Worm (Caenorhabditis elegans) whole organism, L4 larva: ENCODE data around the gene clh-1.
A peak's percentile ranks its signal among the peaks of the same experiment; 100 is the strongest.

Experiments
- F49E8.2 ChIP-seq: sonication (generic microtip); optimal IDR thresholded peaks from 2 replicates; lab custom pipeline; 2016; ENCODE audit warnings: missing compliant biosample characterization, mild to moderate bottlenecking, missing genetic modification characterization, borderline replicate concordance
- T20F7.1 ChIP-seq: fragments of 200-800 bp; sonication (Bioruptor generic); optimal IDR thresholded peaks from 2 replicates; lab custom pipeline; 2018; ENCODE audit warnings: mild to moderate bottlenecking, missing genetic modification characterization, missing compliant biosample characterization
- Y48G9A.11 ChIP-seq: fragments of 200-800 bp; sonication (Bioruptor generic); IDR thresholded peaks from 2 replicates; pipeline ENCODE4 v1.3.6; 2022; ENCODE audit warnings: missing genetic modification reagents, missing genetic modification characterization, missing compliant biosample characterization
- Y5F2A.4 ChIP-seq: fragments of 200-800 bp; sonication (Bioruptor generic); optimal IDR thresholded peaks from 2 replicates; lab custom pipeline; 2018; ENCODE audit warnings: mild to moderate bottlenecking, missing genetic modification characterization, missing compliant biosample characterization
- Y75B8A.6 ChIP-seq: fragments of 200-800 bp; sonication (Bioruptor generic); IDR thresholded peaks from 2 replicates; pipeline ENCODE4 v1.3.6; 2022; ENCODE audit warnings: missing genetic modification reagents, missing genetic modification characterization, missing compliant biosample characterization
- ZK337.2 ChIP-seq: fragments of 200-800 bp; sonication (Bioruptor generic); IDR thresholded peaks from 2 replicates; pipeline ENCODE4 v1.3.6; 2022; ENCODE audit warnings: missing genetic modification reagents, missing genetic modification characterization, missing compliant biosample characterization
- arid-1 ChIP-seq: fragments of 200-800 bp; sonication (Bioruptor generic); conservative IDR thresholded peaks from 2 replicates; pipeline ENCODE4 v1.3.6; 2022; ENCODE audit warnings: missing genetic modification reagents, missing genetic modification characterization, missing compliant biosample characterization
- attf-4 ChIP-seq: sonication (generic microtip); optimal IDR thresholded peaks from 3 replicates; lab custom pipeline; 2017; ENCODE audit warnings: missing biosample characterization, missing genetic modification characterization
- ctbp-1 ChIP-seq: fragments of 200-800 bp; sonication (Bioruptor generic); IDR thresholded peaks from 2 replicates; pipeline ENCODE4 v1.3.6; 2022; ENCODE audit warnings: missing genetic modification reagents, missing genetic modification characterization, missing compliant biosample characterization
- dmd-6 ChIP-seq: fragments of 200-800 bp; sonication (Bioruptor generic); IDR thresholded peaks from 2 replicates; pipeline ENCODE4 v1.3.6; 2022; ENCODE audit warnings: missing genetic modification reagents, missing genetic modification characterization, missing compliant biosample characterization
- dmd-9 ChIP-seq: fragments of 200-800 bp; sonication (Bioruptor generic); IDR thresholded peaks from 2 replicates; pipeline ENCODE4 v1.3.6; 2022; ENCODE audit warnings: missing genetic modification reagents, missing genetic modification characterization, missing compliant biosample characterization
- dpl-1 ChIP-seq: fragments of 150-350 bp; optimal IDR thresholded peaks from 2 replicates; lab custom pipeline; 2014; ENCODE audit warnings: missing biosample characterization, missing genetic modification reagents, missing genetic modification characterization
- dve-1 ChIP-seq: sonication (generic microtip); optimal IDR thresholded peaks from 2 replicates; lab custom pipeline; 2017; ENCODE audit warnings: antibody characterized with exemption, mild to moderate bottlenecking, missing genetic modification characterization, missing compliant biosample characterization; ENCODE audit not compliant: insufficient read depth
- egl-43 ChIP-seq: fragments of 200-800 bp; sonication (Bioruptor generic); IDR thresholded peaks from 2 replicates; pipeline ENCODE4 v1.3.6; 2022; ENCODE audit warnings: missing genetic modification reagents, missing genetic modification characterization, missing compliant biosample characterization
- fkh-10 ChIP-seq: fragments of 150-350 bp; optimal IDR thresholded peaks from 2 replicates; lab custom pipeline; 2014; ENCODE audit warnings: missing biosample characterization, missing genetic modification reagents, missing genetic modification characterization
- jun-1 ChIP-seq: fragments of 150-350 bp; optimal IDR thresholded peaks from 2 replicates; lab custom pipeline; 2014; ENCODE audit warnings: missing biosample characterization, missing genetic modification reagents, missing genetic modification characterization
- lim-7 ChIP-seq: fragments of 200-800 bp; sonication (Bioruptor generic); IDR thresholded peaks from 2 replicates; pipeline ENCODE4 v1.3.6; 2022; ENCODE audit warnings: missing genetic modification characterization, missing compliant biosample characterization
- lin-13 ChIP-seq: fragments of 150-350 bp; optimal IDR thresholded peaks from 2 replicates; lab custom pipeline; 2014; ENCODE audit warnings: missing biosample characterization, missing genetic modification reagents, missing genetic modification characterization
- lin-38 ChIP-seq: fragments of 200-800 bp; sonication (Bioruptor generic); IDR thresholded peaks from 2 replicates; pipeline ENCODE4 v1.3.6; 2022; ENCODE audit warnings: missing genetic modification reagents, missing genetic modification characterization, missing compliant biosample characterization
- lin-39 ChIP-seq: fragments of 150-350 bp; optimal IDR thresholded peaks from 2 replicates; lab custom pipeline; 2014; ENCODE audit warnings: missing biosample characterization, missing genetic modification reagents, missing genetic modification characterization
- lsy-2 ChIP-seq, 2 experiments: fragments of 150-350 bp in 1 of 2; sonication (generic microtip) in 1 of 2; optimal IDR thresholded peaks; 2 replicates each; lab custom pipeline; 2014 to 2017; ENCODE audit warnings: missing biosample characterization in 2 of 2, missing genetic modification characterization in 2 of 2
- madf-9 ChIP-seq: fragments of 200-800 bp; sonication (Bioruptor generic); conservative IDR thresholded peaks from 2 replicates; pipeline ENCODE4 v1.3.6; 2022; ENCODE audit warnings: missing genetic modification reagents, missing genetic modification characterization, missing compliant biosample characterization
- mes-2 ChIP-seq: sonication (generic microtip); optimal IDR thresholded peaks from 2 replicates; lab custom pipeline; 2016; ENCODE audit warnings: missing genotype, mild to moderate bottlenecking, missing genetic modification characterization, missing compliant biosample characterization; ENCODE audit not compliant: poor library complexity, severe bottlenecking
- mxl-2 ChIP-seq: fragments of 200-800 bp; sonication (Bioruptor generic); conservative IDR thresholded peaks from 2 replicates; pipeline ENCODE4 v1.3.6; 2022; ENCODE audit warnings: missing genetic modification reagents, missing genetic modification characterization, missing compliant biosample characterization
- nhr-10 ChIP-seq: fragments of 150-350 bp; optimal IDR thresholded peaks from 2 replicates; lab custom pipeline; 2014; ENCODE audit warnings: missing biosample characterization, missing genetic modification characterization
- nhr-102 ChIP-seq: sonication (generic microtip); optimal IDR thresholded peaks from 2 replicates; lab custom pipeline; 2016; ENCODE audit warnings: mild to moderate bottlenecking, missing genetic modification characterization, moderate library complexity, missing compliant biosample characterization
- nhr-11 ChIP-seq: fragments of 150-350 bp; optimal IDR thresholded peaks from 2 replicates; lab custom pipeline; 2014; ENCODE audit warnings: missing biosample characterization, missing genetic modification characterization
- nhr-28 ChIP-seq: fragments of 150-350 bp; optimal IDR thresholded peaks from 2 replicates; lab custom pipeline; 2014; ENCODE audit warnings: missing biosample characterization, missing genetic modification characterization
- nhr-48 ChIP-seq: sonication (generic microtip); optimal IDR thresholded peaks from 2 replicates; lab custom pipeline; 2016; ENCODE audit warnings: mild to moderate bottlenecking, missing genetic modification characterization, missing compliant biosample characterization
- nhr-6 ChIP-seq: fragments of 150-350 bp; optimal IDR thresholded peaks from 2 replicates; lab custom pipeline; 2014; ENCODE audit warnings: missing biosample characterization, missing genetic modification characterization
- pha-4 ChIP-seq, 2 experiments: fragments of 150-350 bp in 1 of 2; fragments of 200-800 bp in 1 of 2; sonication (Bioruptor generic) in 1 of 2; IDR thresholded peaks in 1 of 2; optimal IDR thresholded peaks in 1 of 2; 2 replicates each; pipeline versions ENCODE4 v1.3.6 to Lab custom; 2014 to 2022; ENCODE audit warnings: missing genetic modification characterization in 2 of 2, missing genetic modification reagents in 2 of 2, missing biosample characterization in 1 of 2, missing compliant biosample characterization in 1 of 2
- pqm-1 ChIP-seq: sonication (generic microtip); optimal IDR thresholded peaks from 2 replicates; lab custom pipeline; 2017; ENCODE audit warnings: missing biosample characterization, missing genetic modification characterization
- rbr-2 ChIP-seq: sonication (generic microtip); optimal IDR thresholded peaks from 2 replicates; lab custom pipeline; 2016; ENCODE audit warnings: missing genotype, missing genetic modification characterization, missing compliant biosample characterization
- saeg-2 ChIP-seq: fragments of 200-800 bp; sonication (Bioruptor generic); IDR thresholded peaks from 2 replicates; pipeline ENCODE4 v1.3.6; 2022; ENCODE audit warnings: missing genetic modification reagents, missing genetic modification characterization, missing compliant biosample characterization
- set-16 ChIP-seq: fragments of 200-800 bp; sonication (Bioruptor generic); IDR thresholded peaks from 2 replicates; pipeline ENCODE4 v1.3.6; 2022; ENCODE audit warnings: missing genetic modification reagents, missing genetic modification characterization, missing compliant biosample characterization
- skn-1 ChIP-seq: fragments of 150-350 bp; optimal IDR thresholded peaks from 2 replicates; lab custom pipeline; 2014; ENCODE audit warnings: missing biosample characterization, missing genetic modification characterization
- tra-1 ChIP-seq: fragments of 200-800 bp; sonication (Bioruptor generic); IDR thresholded peaks from 2 replicates; pipeline ENCODE4 v1.3.6; 2022; ENCODE audit warnings: missing genetic modification reagents, missing genetic modification characterization, missing compliant biosample characterization
- unc-130 ChIP-seq: sonication (generic microtip); optimal IDR thresholded peaks from 2 replicates; lab custom pipeline; 2016; ENCODE audit warnings: missing genetic modification reagents, missing genetic modification characterization, missing compliant biosample characterization
- unc-39 ChIP-seq: sonication (generic microtip); optimal IDR thresholded peaks from 2 replicates; lab custom pipeline; 2017; ENCODE audit warnings: missing biosample characterization, missing genetic modification characterization
- zfp-2 ChIP-seq: sonication (generic microtip); optimal IDR thresholded peaks from 2 replicates; lab custom pipeline; 2016; ENCODE audit warnings: mild to moderate bottlenecking, missing genetic modification characterization, missing compliant biosample characterization

The clh-1 gene

ce11 chrII:11874674-11875198 lies 18.5 kb upstream of the clh-1 start, which contains the start of the genes npp-3 and top-2 (continued):
- no peak for TF ChIP-seq attf-4 (tag; lab: Kevin White, UChicago)
- peak; percentile 97 for TF ChIP-seq fkh-10
- TF ChIP-seq lin-13 (GFP tag; lab: Kevin White, UChicago), result peak; percentile 93
- TF ChIP-seq saeg-2 (GFP tag; lab: Robert Waterston, UW), result peak; percentile 76
- TF ChIP-seq ctbp-1 (GFP tag; lab: Robert Waterston, UW), result peak; percentile 87
- peak; percentile 53; the same call in 1 of the 2 replicates for TF ChIP-seq madf-9 (GFP tag; lab: Robert Waterston, UW)
- TF ChIP-seq nhr-28 (tag; lab: Kevin White, UChicago), result peak; percentile 73
- TF ChIP-seq F49E8.2 (tag; lab: Kevin White, UChicago), result peak; percentile 89
- peak; percentile 84 for TF ChIP-seq nhr-6 (tag; lab: Kevin White, UChicago)

ce11 chrII:11868893-11869292 lies 12.6 kb upstream of the clh-1 start:
- TF ChIP-seq skn-1 (tag; lab: Kevin White, UChicago) (no peak), set-16 (GFP tag; lab: Robert Waterston, UW) (peak; percentile 78)

ce11 chrII:11868234-11868633 lies 12.0 kb upstream of the clh-1 start, which contains the start of gene col-84:
TSS of gene col-84 (plus strand) at chrII:11868534.
- no peak for TF ChIP-seq unc-39 (tag; lab: Kevin White, UChicago)
- no peak for TF ChIP-seq tra-1 (GFP tag; lab: Robert Waterston, UW)
- TF ChIP-seq unc-130, result no peak
- no peak for TF ChIP-seq dve-1 (tag; lab: Kevin White, UChicago)
- no peak for TF ChIP-seq set-16 (GFP tag; lab: Robert Waterston, UW)
- no peak for TF ChIP-seq nhr-6 (tag; lab: Kevin White, UChicago)
- no peak for TF ChIP-seq egl-43

ce11 chrII:11865644-11866043 lies 9.4 kb upstream of the clh-1 start, which contains the start of gene K12D12.4:
TSS of gene K12D12.4 (minus strand) at chrII:11865744.
- TF ChIP-seq nhr-102, result no peak
- no peak for TF ChIP-seq dmd-9
- no peak for TF ChIP-seq zfp-2 (tag; lab: Kevin White, UChicago)
- no peak for TF ChIP-seq nhr-11 (tag; lab: Kevin White, UChicago)
- no peak for TF ChIP-seq pha-4 (GFP tag; IDR thresholded peaks at IDR 0.05; lab: Robert Waterston, UW)
- TF ChIP-seq pha-4 (tag; optimal IDR thresholded peaks at IDR 0.05; lab: Kevin White, UChicago), result no peak

ce11 chrII:11860623-11861079 lies 4.4 kb upstream of the clh-1 start, which contains the start of gene K12D12.5:
TSS of gene K12D12.5 (plus strand) at chrII:11861029.
- 0 out of 2 replicates have a peak, but pooled peaks have one; percentile 21 for TF ChIP-seq dmd-9
- TF ChIP-seq ZK337.2 (GFP tag; lab: Robert Waterston, UW), result no peak
- no peak for TF ChIP-seq nhr-10 (tag; lab: Kevin White, UChicago)
- TF ChIP-seq dmd-6, result peak; percentile 34; the same call in 1 of the 2 replicates
- no peak for TF ChIP-seq Y5F2A.4 (GFP tag; lab: Kevin White, UChicago)
- no peak for TF ChIP-seq rbr-2 (tag; lab: Kevin White, UChicago)
- TF ChIP-seq nhr-6 (tag; lab: Kevin White, UChicago), result no peak
- no peak for TF ChIP-seq lsy-2 (tag; optimal IDR thresholded peaks at IDR 0.05; lab: Kevin White, UChicago)
- TF ChIP-seq fkh-10, result no peak
- peak; percentile 80 for TF ChIP-seq mes-2 (tag; lab: Kevin White, UChicago)
- TF ChIP-seq Y48G9A.11, result peak; percentile 58
- TF ChIP-seq nhr-48, result no peak
- TF ChIP-seq Y75B8A.6, result no peak
- no peak for TF ChIP-seq lim-7 (GFP tag; lab: Robert Waterston, UW)
- no peak for TF ChIP-seq T20F7.1 (GFP tag; lab: Kevin White, UChicago)
- TF ChIP-seq unc-130, result peak; percentile 93
- no peak for TF ChIP-seq pqm-1 (tag; lab: Kevin White, UChicago)
- TF ChIP-seq mxl-2 (GFP tag; lab: Robert Waterston, UW), result no peak
- no peak for TF ChIP-seq dpl-1 (GFP tag; lab: Kevin White, UChicago)
- no peak for TF ChIP-seq arid-1 (GFP tag; lab: Robert Waterston, UW)
- TF ChIP-seq jun-1 (tag; lab: Kevin White, UChicago), result no peak
- peak; percentile 42 for TF ChIP-seq F49E8.2 (tag; lab: Kevin White, UChicago)
- TF ChIP-seq lin-38 (GFP tag; lab: Robert Waterston, UW), result 0 out of 2 replicates have a peak, but pooled peaks have one; percentile 27
- TF ChIP-seq lin-39 (tag; lab: Kevin White, UChicago), result no peak
